Fruit fly (Drosophila melanogaster) whole organism, embryonic: ENCODE results near the gene Lamtor1.

Source experiments
- CG17359 ChIP-seq: fragments of 200-800 bp; sonication (Bioruptor generic); optimal IDR thresholded peaks from 3 replicates; lab custom pipeline; 2018; ENCODE audit warnings: missing biosample characterization, mild to moderate bottlenecking, missing genetic modification characterization, moderate library complexity
- slou ChIP-seq: fragments of 200-800 bp; sonication (Bioruptor generic); optimal IDR thresholded peaks from 3 replicates; lab custom pipeline; 2016; ENCODE audit warnings: missing biosample characterization, missing genetic modification characterization

- TF ChIP-seq slou (no peak), CG17359 (tag; lab: Kevin White, UChicago) (no peak)
Observed at dm6 chr3L:20027735-20028134, 1.1 kb downstream of the Lamtor1 start, which contains the start of gene CG14183.
